Worm (Caenorhabditis elegans) whole organism, L2 larva: Measurements from ENCODE around the gene H21P03.10.

Experiments used
- F13H6.1 ChIP-seq: sonication (generic microtip); optimal IDR thresholded peaks from 2 replicates; lab custom pipeline; 2016; ENCODE audit warnings: missing genetic modification characterization, missing compliant biosample characterization
- aly-2 ChIP-seq: fragments of 150-350 bp; optimal IDR thresholded peaks from 2 replicates; lab custom pipeline; 2014; ENCODE audit warnings: missing biosample characterization, missing genetic modification characterization
- ceh-16 ChIP-seq: fragments of 150-350 bp; optimal IDR thresholded peaks from 2 replicates; lab custom pipeline; 2014; ENCODE audit warnings: missing biosample characterization, missing genetic modification characterization
- egl-27 ChIP-seq: sonication (generic microtip); optimal IDR thresholded peaks from 3 replicates; lab custom pipeline; 2017; ENCODE audit warnings: missing biosample characterization, missing genetic modification reagents, missing genetic modification characterization
- nhr-11 ChIP-seq: fragments of 150-350 bp; optimal IDR thresholded peaks from 2 replicates; lab custom pipeline; 2014; ENCODE audit warnings: missing biosample characterization, missing genetic modification characterization
- sma-3 ChIP-seq: sonication (generic microtip); optimal IDR thresholded peaks from 2 replicates; lab custom pipeline; 2016; ENCODE audit warnings: missing genetic modification reagents, missing genetic modification characterization, missing compliant biosample characterization

The H21P03.10 gene

ce11 chrIV:11549694-11550093 is 49.2 kb downstream of the H21P03.10 start (continued):
- TF ChIP-seq ceh-16 (tag; lab: Kevin White, UChicago), result no peak
- no peak for TF ChIP-seq F13H6.1 (tag; lab: Kevin White, UChicago)
- TF ChIP-seq egl-27 (tag; lab: Kevin White, UChicago), result no peak
- TF ChIP-seq aly-2 (tag; lab: Kevin White, UChicago), result no peak
- peak; percentile 36 for TF ChIP-seq nhr-11 (tag; lab: Kevin White, UChicago)
- TF ChIP-seq sma-3 (GFP tag; lab: Kevin White, UChicago), result peak; percentile 75
